Worm (Caenorhabditis elegans) whole organism, mixed stage, embryonic: ENCODE results near the gene tbx-43.

Source experiments
- blmp-1 ChIP-seq: fragments of 150-350 bp; optimal IDR thresholded peaks from 2 replicates; lab custom pipeline; 2014; ENCODE audit warnings: missing biosample characterization, missing genetic modification characterization
- unc-62 ChIP-seq: fragments of 150-350 bp; optimal IDR thresholded peaks from 2 replicates; lab custom pipeline; 2014; ENCODE audit warnings: missing biosample characterization, missing genetic modification reagents, missing genetic modification characterization

ce11 chrIII:1788972-1789371 lies 19.1 kb upstream of the tbx-43 start:
- no peak for TF ChIP-seq blmp-1 (tag; lab: Kevin White, UChicago)
- TF ChIP-seq unc-62 (GFP tag; lab: Kevin White, UChicago) = no peak
